Worm (Caenorhabditis elegans) whole organism, L2 larva: ENCODE measurements around the gene C49F8.15.

Source experiments
- C34F6.9 ChIP-seq: fragments of 150-350 bp; optimal IDR thresholded peaks from 2 replicates; lab custom pipeline; 2014; ENCODE audit warnings: missing biosample characterization, missing genetic modification characterization
- R02D3.7 ChIP-seq: fragments of 150-350 bp; optimal IDR thresholded peaks from 2 replicates; lab custom pipeline; 2014; ENCODE audit warnings: missing biosample characterization, missing genetic modification characterization
- Y55F3AM.14 ChIP-seq: fragments of 200-800 bp; sonication (Bioruptor generic); optimal IDR thresholded peaks from 2 replicates; lab custom pipeline; 2018; ENCODE audit warnings: mild to moderate bottlenecking, missing genetic modification characterization, missing compliant biosample characterization
- ZK546.5 ChIP-seq: sonication (generic microtip); optimal IDR thresholded peaks from 2 replicates; lab custom pipeline; 2017; ENCODE audit warnings: missing biosample characterization, missing genetic modification characterization
- alr-1 ChIP-seq: fragments of 150-350 bp; optimal IDR thresholded peaks from 2 replicates; lab custom pipeline; 2014; ENCODE audit warnings: missing biosample characterization, missing genetic modification characterization
- aly-2 ChIP-seq: fragments of 150-350 bp; optimal IDR thresholded peaks from 2 replicates; lab custom pipeline; 2014; ENCODE audit warnings: missing biosample characterization, missing genetic modification characterization
- ama-1 ChIP-seq: fragments of 150-350 bp; optimal IDR thresholded peaks from 2 replicates; lab custom pipeline; 2018; ENCODE audit warnings: inconsistent platforms
- blmp-1 ChIP-seq: sonication (generic microtip); optimal IDR thresholded peaks from 2 replicates; lab custom pipeline; 2017; ENCODE audit warnings: missing genetic modification characterization, mild to moderate bottlenecking, missing compliant biosample characterization, antibody characterized with exemption, moderate library complexity; ENCODE audit not compliant: insufficient read depth
- ceh-16 ChIP-seq: fragments of 150-350 bp; optimal IDR thresholded peaks from 2 replicates; lab custom pipeline; 2014; ENCODE audit warnings: missing biosample characterization, missing genetic modification characterization
- ceh-82 ChIP-seq: fragments of 150-350 bp; optimal IDR thresholded peaks from 2 replicates; lab custom pipeline; 2014; ENCODE audit warnings: missing biosample characterization, missing genetic modification characterization
- crh-2 ChIP-seq: sonication (generic microtip); optimal IDR thresholded peaks from 2 replicates; lab custom pipeline; 2017; ENCODE audit warnings: missing biosample characterization, missing genetic modification characterization
- dmd-4 ChIP-seq: sonication (generic microtip); optimal IDR thresholded peaks from 2 replicates; lab custom pipeline; 2017; ENCODE audit warnings: missing biosample characterization, missing genetic modification characterization
- egl-27 ChIP-seq: sonication (generic microtip); optimal IDR thresholded peaks from 3 replicates; lab custom pipeline; 2017; ENCODE audit warnings: missing biosample characterization, missing genetic modification reagents, missing genetic modification characterization
- elt-1 ChIP-seq: fragments of 150-350 bp; optimal IDR thresholded peaks from 2 replicates; lab custom pipeline; 2014; ENCODE audit warnings: missing biosample characterization, missing genetic modification characterization
- elt-3 ChIP-seq: sonication (generic microtip); optimal IDR thresholded peaks from 2 replicates; lab custom pipeline; 2017; ENCODE audit warnings: missing biosample characterization, missing genetic modification characterization
- lin-11 ChIP-seq: fragments of 150-350 bp; sonication (generic microtip); optimal IDR thresholded peaks from 2 replicates; lab custom pipeline; 2014; ENCODE audit warnings: missing biosample characterization, missing genetic modification characterization, inconsistent platforms, mixed read lengths
- lin-13 ChIP-seq: fragments of 150-350 bp; optimal IDR thresholded peaks from 2 replicates; lab custom pipeline; 2014; ENCODE audit warnings: missing biosample characterization, missing genetic modification reagents, missing genetic modification characterization
- lin-39 ChIP-seq: fragments of 150-350 bp; optimal IDR thresholded peaks from 2 replicates; lab custom pipeline; 2014; ENCODE audit warnings: missing biosample characterization, missing genetic modification reagents, missing genetic modification characterization
- lsy-2 ChIP-seq, 2 experiments: fragments of 150-350 bp in 1 of 2; sonication (generic microtip) in 1 of 2; optimal IDR thresholded peaks; 2 replicates each; lab custom pipeline; 2014 to 2017; ENCODE audit warnings: missing biosample characterization in 2 of 2, missing genetic modification characterization in 2 of 2
- mab-5 ChIP-seq: fragments of 150-350 bp; optimal IDR thresholded peaks from 2 replicates; lab custom pipeline; 2014; ENCODE audit warnings: missing biosample characterization, missing genetic modification characterization
- mbf-1 ChIP-seq: sonication (generic microtip); optimal IDR thresholded peaks from 2 replicates; lab custom pipeline; 2017; ENCODE audit warnings: missing biosample characterization, missing genetic modification characterization
- nhr-11 ChIP-seq: fragments of 150-350 bp; optimal IDR thresholded peaks from 2 replicates; lab custom pipeline; 2014; ENCODE audit warnings: missing biosample characterization, missing genetic modification characterization
- nhr-12 ChIP-seq: fragments of 150-350 bp; optimal IDR thresholded peaks from 2 replicates; lab custom pipeline; 2014; ENCODE audit warnings: missing biosample characterization, missing genetic modification characterization
- nhr-129 ChIP-seq: fragments of 150-350 bp; optimal IDR thresholded peaks from 2 replicates; lab custom pipeline; 2014; ENCODE audit warnings: missing biosample characterization, missing genetic modification characterization
- nhr-23 ChIP-seq: fragments of 150-350 bp; optimal IDR thresholded peaks from 2 replicates; lab custom pipeline; 2014; ENCODE audit warnings: missing biosample characterization, missing genetic modification reagents, missing genetic modification characterization
- nhr-25 ChIP-seq: fragments of 150-350 bp; sonication (generic microtip); optimal IDR thresholded peaks from 3 replicates; lab custom pipeline; 2014; ENCODE audit warnings: missing biosample characterization, missing genetic modification characterization
- skn-1 ChIP-seq: sonication (generic microtip); optimal IDR thresholded peaks from 2 replicates; lab custom pipeline; 2017; ENCODE audit warnings: missing biosample characterization, missing genetic modification characterization
- sma-9 ChIP-seq, 2 experiments: fragments of 150-350 bp in 1 of 2; sonication (generic microtip) in 1 of 2; optimal IDR thresholded peaks; 2 replicates each; lab custom pipeline; 2014 to 2016; ENCODE audit warnings: missing genetic modification characterization in 2 of 2, mild to moderate bottlenecking in 1 of 2, missing biosample characterization in 1 of 2, missing compliant biosample characterization in 1 of 2, missing genetic modification reagents in 1 of 2, moderate library complexity in 1 of 2
- unc-39 ChIP-seq: fragments of 150-350 bp; optimal IDR thresholded peaks from 2 replicates; lab custom pipeline; 2014; ENCODE audit warnings: missing biosample characterization, missing genetic modification characterization
- unc-55 ChIP-seq: fragments of 150-350 bp; sonication (generic microtip); optimal IDR thresholded peaks from 3 replicates; lab custom pipeline; 2014; ENCODE audit warnings: missing biosample characterization, missing genetic modification reagents, missing genetic modification characterization
- unc-62 ChIP-seq: fragments of 150-350 bp; optimal IDR thresholded peaks from 2 replicates; lab custom pipeline; 2014; ENCODE audit warnings: missing biosample characterization, missing genetic modification reagents, missing genetic modification characterization
- ztf-1 ChIP-seq: fragments of 200-800 bp; sonication (Bioruptor generic); conservative IDR thresholded peaks from 2 replicates; pipeline ENCODE4 v1.3.6; 2022; ENCODE audit warnings: missing genetic modification characterization, missing compliant biosample characterization
- ztf-11 ChIP-seq: sonication (generic microtip); optimal IDR thresholded peaks from 2 replicates; lab custom pipeline; 2017; ENCODE audit warnings: missing biosample characterization, missing genetic modification characterization
- ztf-4 ChIP-seq: fragments of 150-350 bp; optimal IDR thresholded peaks from 2 replicates; lab custom pipeline; 2014; ENCODE audit warnings: missing biosample characterization, missing genetic modification characterization

The C49F8.15 gene

DNA sequence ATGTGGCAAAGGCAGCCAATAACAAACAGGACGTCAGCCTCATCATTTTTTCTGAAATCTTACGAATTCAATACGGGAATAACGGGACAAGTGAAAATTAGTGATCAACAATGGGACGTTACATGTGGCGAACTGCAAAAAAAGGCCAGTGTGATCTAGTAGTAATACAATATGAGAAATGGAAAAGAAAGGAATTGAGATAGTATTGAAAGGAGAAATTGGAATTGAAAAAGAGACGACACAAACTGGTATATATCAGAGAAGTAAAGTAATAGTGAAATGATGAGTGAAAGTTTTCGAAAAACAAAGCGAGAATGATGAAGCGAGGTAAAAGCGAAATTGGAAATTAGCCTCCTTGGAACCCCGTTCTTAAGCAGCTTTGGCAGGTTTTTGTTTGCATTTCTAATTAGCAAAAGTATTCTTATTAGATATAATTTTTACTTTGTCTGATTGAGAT, 25.1 kb upstream of the C49F8.15 start, which contains the start of gene C49F8.3:
Gene C49F8.3, minus strand, starts transcription at position 51 of the 457 bp plus-strand sequence.
- TF ChIP-seq blmp-1 (tag; lab: Kevin White, UChicago): peak; percentile 94
- TF ChIP-seq aly-2 (tag; lab: Kevin White, UChicago): no peak

DNA sequence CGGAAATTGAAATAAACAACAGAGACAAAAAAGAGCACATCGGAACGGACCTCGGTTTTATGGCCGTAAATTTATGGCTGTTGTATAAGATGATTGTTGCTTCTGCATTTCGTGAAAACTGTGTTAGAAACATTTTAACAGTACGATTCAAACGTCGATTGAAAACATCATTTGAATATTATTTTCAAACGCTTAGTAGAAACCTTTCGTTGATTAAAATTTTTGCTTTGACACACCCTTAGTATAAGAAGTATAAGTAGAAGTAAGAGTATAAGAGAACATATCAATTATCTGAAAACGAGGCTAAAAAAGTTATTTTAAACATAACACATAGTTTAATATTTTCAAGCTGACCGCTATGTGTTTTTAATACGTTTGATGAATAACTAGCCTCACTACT, 22.4 kb upstream of the C49F8.15 start:
- TF ChIP-seq nhr-12 (tag; lab: Kevin White, UChicago) (no peak), R02D3.7 (no peak), mbf-1 (tag; lab: Kevin White, UChicago) (no peak), alr-1 (tag; lab: Kevin White, UChicago) (no peak), ztf-1 (GFP tag; lab: Robert Waterston, UW) (no peak), elt-1 (tag; lab: Kevin White, UChicago) (no peak), nhr-25 (no peak), ama-1 (lab: Kevin White, UChicago) (no peak), crh-2 (no peak), blmp-1 (tag; lab: Kevin White, UChicago) (no peak), elt-3 (tag; lab: Kevin White, UChicago) (no peak), Y55F3AM.14 (no peak), skn-1 (no peak), unc-62 (GFP tag; lab: Kevin White, UChicago) (no peak)

DNA sequence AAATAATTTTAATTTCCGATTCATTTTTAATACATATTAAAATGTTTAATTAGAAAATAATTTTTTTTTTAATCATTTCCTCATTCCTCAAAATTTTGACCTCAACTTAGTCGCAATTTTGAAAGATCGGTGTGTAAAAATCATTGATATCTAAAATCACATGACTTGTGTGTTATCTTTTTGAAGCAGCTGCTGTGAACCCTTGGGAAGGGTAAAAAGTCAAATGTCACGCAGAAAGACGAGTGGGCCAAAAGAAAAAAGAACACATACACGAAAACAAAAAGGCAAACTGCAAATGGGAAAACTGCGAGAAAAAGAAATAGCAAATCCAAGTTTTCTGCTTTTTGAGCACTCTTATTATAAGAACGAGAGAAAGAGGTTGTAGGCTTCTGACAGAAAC, 20.9 kb upstream of the C49F8.15 start:
- TF ChIP-seq lsy-2 (tag; optimal IDR thresholded peaks at IDR 0.05; lab: Kevin White, UChicago) (peak in 1 of 2 experiments; percentile 38), ztf-1 (GFP tag; lab: Robert Waterston, UW) (no peak), C34F6.9 (peak; percentile 31), unc-39 (tag; lab: Kevin White, UChicago) (no peak), ztf-4 (tag; lab: Kevin White, UChicago) (no peak), egl-27 (tag; lab: Kevin White, UChicago) (no peak), ztf-11 (tag; lab: Kevin White, UChicago) (no peak), alr-1 (tag; lab: Kevin White, UChicago) (no peak), dmd-4 (no peak), R02D3.7 (no peak), nhr-11 (tag; lab: Kevin White, UChicago) (no peak), blmp-1 (tag; lab: Kevin White, UChicago) (no peak), ceh-16 (tag; lab: Kevin White, UChicago) (no peak), sma-9 (GFP tag; optimal IDR thresholded peaks at IDR 0.05; lab: Kevin White, UChicago) (peak; percentile 44), sma-9 (tag; optimal IDR thresholded peaks at IDR 0.05; lab: Kevin White, UChicago) (no peak), elt-1 (tag; lab: Kevin White, UChicago) (no peak), nhr-129 (tag; lab: Kevin White, UChicago) (peak; percentile 33), nhr-23 (tag; lab: Kevin White, UChicago) (no peak), lin-13 (no peak)

- peak; percentile 36 for TF ChIP-seq unc-55 (GFP tag; lab: Kevin White, UChicago)
- no peak for TF ChIP-seq lin-13
- no peak for TF ChIP-seq Y55F3AM.14
- no peak for TF ChIP-seq lin-39 (tag; lab: Kevin White, UChicago)
- no peak for TF ChIP-seq nhr-23 (tag; lab: Kevin White, UChicago)
- no peak for TF ChIP-seq unc-62 (GFP tag; lab: Kevin White, UChicago)
- no peak for TF ChIP-seq ceh-82 (tag; lab: Kevin White, UChicago)
- TF ChIP-seq alr-1 (tag; lab: Kevin White, UChicago): no peak
- TF ChIP-seq sma-9 (GFP tag; optimal IDR thresholded peaks at IDR 0.05; lab: Kevin White, UChicago): no peak
- TF ChIP-seq sma-9 (tag; optimal IDR thresholded peaks at IDR 0.05; lab: Kevin White, UChicago): no peak
- TF ChIP-seq ZK546.5 (tag; lab: Kevin White, UChicago): no peak
- TF ChIP-seq mab-5: no peak
- TF ChIP-seq lin-11 (tag; lab: Kevin White, UChicago): no peak
- peak; percentile 35 for TF ChIP-seq nhr-129 (tag; lab: Kevin White, UChicago)
- TF ChIP-seq dmd-4: no peak
- TF ChIP-seq nhr-12 (tag; lab: Kevin White, UChicago): no peak
- TF ChIP-seq, all 48 proteins: peak for 2
Observed at ce11 chrX:13380988-13381742, 18.8 kb upstream of the C49F8.15 start.
